Worm (Caenorhabditis elegans) whole organism, L3 larva: ENCODE data around the gene Y7A5A.13.

Experiments used
- ceh-82 ChIP-seq: fragments of 150-350 bp; optimal IDR thresholded peaks from 2 replicates; lab custom pipeline; 2014; ENCODE audit warnings: missing biosample characterization, missing genetic modification characterization
- daf-12 ChIP-seq: fragments of 150-350 bp; optimal IDR thresholded peaks from 2 replicates; lab custom pipeline; 2014; ENCODE audit warnings: missing biosample characterization, missing genetic modification reagents, missing genetic modification characterization
- elt-1 ChIP-seq: fragments of 150-350 bp; optimal IDR thresholded peaks from 2 replicates; lab custom pipeline; 2014; ENCODE audit warnings: missing biosample characterization, missing genetic modification characterization
- elt-3 ChIP-seq, 3 experiments: fragments of 150-350 bp in 1 of 3; sonication (generic microtip) in 2 of 3; optimal IDR thresholded peaks; 2 replicates in 2 of 3; 4 replicates in 1 of 3; lab custom pipeline; 2014 to 2017; ENCODE audit warnings: missing biosample characterization in 3 of 3, missing genetic modification characterization in 3 of 3
- nhr-237 ChIP-seq: fragments of 150-350 bp; optimal IDR thresholded peaks from 2 replicates; lab custom pipeline; 2014; ENCODE audit warnings: missing biosample characterization, missing genetic modification characterization
- nhr-25 ChIP-seq: sonication (generic microtip); optimal IDR thresholded peaks from 2 replicates; lab custom pipeline; 2017; ENCODE audit warnings: missing biosample characterization, missing genetic modification characterization
- nhr-28 ChIP-seq: fragments of 150-350 bp; optimal IDR thresholded peaks from 2 replicates; lab custom pipeline; 2014; ENCODE audit warnings: missing biosample characterization, missing genetic modification characterization
- pha-4 ChIP-seq: fragments of 150-350 bp; optimal IDR thresholded peaks from 2 replicates; lab custom pipeline; 2014; ENCODE audit warnings: missing biosample characterization, missing genetic modification reagents, missing genetic modification characterization
- skn-1 ChIP-seq: fragments of 150-350 bp; optimal IDR thresholded peaks from 2 replicates; lab custom pipeline; 2014; ENCODE audit warnings: missing biosample characterization, missing genetic modification characterization
- unc-62 ChIP-seq: fragments of 150-350 bp; sonication (generic microtip); optimal IDR thresholded peaks from 4 replicates; lab custom pipeline; 2014; ENCODE audit warnings: missing biosample characterization, missing genetic modification reagents, missing genetic modification characterization
- zag-1 ChIP-seq: fragments of 150-350 bp; optimal IDR thresholded peaks from 2 replicates; lab custom pipeline; 2014; ENCODE audit warnings: missing biosample characterization, missing genetic modification characterization

ce11 chrX:15766861-15767260 is 6.8 kb upstream of the Y7A5A.13 start:
- no peak for TF ChIP-seq nhr-237 (tag; lab: Kevin White, UChicago)
- no peak for TF ChIP-seq nhr-25 (tag; lab: Kevin White, UChicago)
- no peak for TF ChIP-seq skn-1
- TF ChIP-seq nhr-28 (tag; lab: Kevin White, UChicago): no peak
- no peak for TF ChIP-seq unc-62
- TF ChIP-seq elt-3 (tag; optimal IDR thresholded peaks at IDR 0.05; lab: Kevin White, UChicago): no peak
- no peak for TF ChIP-seq zag-1
- no peak for TF ChIP-seq ceh-82
- no peak for TF ChIP-seq daf-12 (tag; lab: Kevin White, UChicago)
- TF ChIP-seq elt-1: no peak
- TF ChIP-seq pha-4: no peak
